Worm (Caenorhabditis elegans) whole organism, midembryonic: ENCODE measurements around the gene ZC404.15.

Source experiments
- T22C8.4 ChIP-seq: fragments of 200-800 bp; sonication (Bioruptor generic); IDR thresholded peaks from 2 replicates; pipeline ENCODE4 v1.3.6; 2022; ENCODE audit warnings: missing genetic modification characterization, missing compliant biosample characterization
- ref-1 ChIP-seq: fragments of 200-800 bp; sonication (Bioruptor generic); conservative IDR thresholded peaks from 2 replicates; pipeline ENCODE4 v1.3.6; 2022; ENCODE audit warnings: missing genetic modification reagents, missing genetic modification characterization, missing compliant biosample characterization

ce11 chrV:6764972-6765371 is 15.3 kb upstream of the ZC404.15 start, which contains the start of gene bbs-8:
- TF ChIP-seq ref-1 (GFP tag; lab: Robert Waterston, UW) (no peak), T22C8.4 (GFP tag; lab: Robert Waterston, UW) (no peak)
